Worm (Caenorhabditis elegans) whole organism, L3 larva: ENCODE results near the gene C08F11.1.
A peak's percentile ranks its signal among the peaks of the same experiment; 100 is the strongest.

ENCODE experiments used
- ama-1 ChIP-seq: fragments of 150-350 bp; optimal IDR thresholded peaks from 2 replicates; lab custom pipeline; 2018
- egl-27 ChIP-seq: sonication (generic microtip); optimal IDR thresholded peaks from 4 replicates; lab custom pipeline; 2017; ENCODE audit warnings: missing biosample characterization, missing genetic modification reagents, missing genetic modification characterization
- elt-1 ChIP-seq: fragments of 150-350 bp; optimal IDR thresholded peaks from 2 replicates; lab custom pipeline; 2014; ENCODE audit warnings: missing biosample characterization, missing genetic modification characterization
- elt-2 ChIP-seq: sonication (generic microtip); optimal IDR thresholded peaks from 2 replicates; lab custom pipeline; 2016; ENCODE audit warnings: missing genetic modification reagents, mild to moderate bottlenecking, missing genetic modification characterization, missing compliant biosample characterization
- elt-3 ChIP-seq, 3 experiments: fragments of 150-350 bp in 1 of 3; sonication (generic microtip) in 2 of 3; optimal IDR thresholded peaks; 2 replicates in 2 of 3; 4 replicates in 1 of 3; lab custom pipeline; 2014 to 2017; ENCODE audit warnings: missing biosample characterization in 3 of 3, missing genetic modification characterization in 3 of 3
- nhr-11 ChIP-seq: fragments of 150-350 bp; optimal IDR thresholded peaks from 2 replicates; lab custom pipeline; 2014; ENCODE audit warnings: missing biosample characterization, missing genetic modification characterization
- nhr-237 ChIP-seq: fragments of 150-350 bp; optimal IDR thresholded peaks from 2 replicates; lab custom pipeline; 2014; ENCODE audit warnings: missing biosample characterization, missing genetic modification characterization
- nhr-25 ChIP-seq: sonication (generic microtip); optimal IDR thresholded peaks from 2 replicates; lab custom pipeline; 2017; ENCODE audit warnings: missing biosample characterization, missing genetic modification characterization
- nhr-67 ChIP-seq: fragments of 150-350 bp; optimal IDR thresholded peaks from 2 replicates; lab custom pipeline; 2014; ENCODE audit warnings: missing biosample characterization, missing genetic modification characterization
- pha-4 ChIP-seq: fragments of 150-350 bp; optimal IDR thresholded peaks from 2 replicates; lab custom pipeline; 2014; ENCODE audit warnings: missing biosample characterization, missing genetic modification reagents, missing genetic modification characterization
- pqm-1 ChIP-seq: fragments of 150-350 bp; optimal IDR thresholded peaks from 2 replicates; lab custom pipeline; 2017; ENCODE audit warnings: missing biosample characterization, missing genetic modification characterization, inconsistent platforms
- sea-2 ChIP-seq: fragments of 150-350 bp; sonication (generic microtip); optimal IDR thresholded peaks from 4 replicates; lab custom pipeline; 2014; ENCODE audit warnings: missing biosample characterization, missing genetic modification reagents, missing genetic modification characterization
- unc-62 ChIP-seq: fragments of 150-350 bp; sonication (generic microtip); optimal IDR thresholded peaks from 4 replicates; lab custom pipeline; 2014; ENCODE audit warnings: missing biosample characterization, missing genetic modification reagents, missing genetic modification characterization
- ztf-4 ChIP-seq: fragments of 150-350 bp; optimal IDR thresholded peaks from 2 replicates; lab custom pipeline; 2014; ENCODE audit warnings: missing biosample characterization, missing genetic modification characterization

ce11 chrIV:13639027-13639426 is 15.4 kb downstream of the C08F11.1 start, which contains the start of gene ugt-22:
- TF ChIP-seq elt-3 (tag; optimal IDR thresholded peaks at IDR 0.05; lab: Kevin White, UChicago) (no peak), pqm-1 (peak; percentile 83), nhr-11 (tag; lab: Kevin White, UChicago) (no peak), ztf-4 (no peak), sea-2 (GFP tag; lab: Kevin White, UChicago) (no peak), nhr-237 (tag; lab: Kevin White, UChicago) (no peak), nhr-25 (tag; lab: Kevin White, UChicago) (no peak), nhr-67 (tag; lab: Kevin White, UChicago) (no peak), elt-2 (peak; percentile 86), egl-27 (tag; lab: Kevin White, UChicago) (no peak), ama-1 (lab: Kevin White, UChicago) (no peak), pha-4 (tag; lab: Kevin White, UChicago) (no peak), unc-62 (GFP tag; lab: Kevin White, UChicago) (no peak), elt-1 (tag; lab: Kevin White, UChicago) (no peak)
